Fruit fly (Drosophila melanogaster) whole organism, embryonic: ENCODE data around the gene CG18586.

Experiments
- Adf1 ChIP-seq: fragments of 200-800 bp; sonication (Bioruptor generic); IDR thresholded peaks from 2 replicates; pipeline ENCODE4 v1.3.6; 2022; ENCODE audit warnings: missing biosample characterization, missing genetic modification characterization
- Asciz ChIP-seq: fragments of 200-800 bp; sonication (Bioruptor generic); optimal IDR thresholded peaks from 2 replicates; lab custom pipeline; 2017; ENCODE audit warnings: missing biosample characterization, mild to moderate bottlenecking, missing genetic modification characterization, missing genetic modification reagents
- B-H1 ChIP-seq: fragments of 200-800 bp; sonication (Bioruptor generic); IDR thresholded peaks from 3 replicates; pipeline ENCODE4 v1.3.6; 2022; ENCODE audit warnings: missing biosample characterization, missing genetic modification characterization
- Blimp-1 ChIP-seq: fragments of 200-800 bp; sonication (Bioruptor generic); optimal IDR thresholded peaks from 3 replicates; lab custom pipeline; 2018; ENCODE audit warnings: missing biosample characterization, missing genetic modification characterization, mild to moderate bottlenecking, moderate library complexity, missing genetic modification reagents
- CG10267 ChIP-seq: fragments of 200-800 bp; sonication (Bioruptor generic); optimal IDR thresholded peaks from 2 replicates; lab custom pipeline; 2018; ENCODE audit warnings: missing biosample characterization, mild to moderate bottlenecking, missing genetic modification characterization, moderate library complexity
- CG12155 ChIP-seq: fragments of 200-800 bp; sonication (Bioruptor generic); optimal IDR thresholded peaks from 3 replicates; lab custom pipeline; 2016; ENCODE audit warnings: missing biosample characterization, missing genetic modification characterization
- CG13287 ChIP-seq: fragments of 200-800 bp; sonication (Bioruptor generic); IDR thresholded peaks from 2 replicates; pipeline ENCODE4 v1.3.6; 2022; ENCODE audit warnings: missing biosample characterization, missing genetic modification characterization; ENCODE audit not compliant: partially characterized antibody
- CG13894 ChIP-seq: fragments of 200-800 bp; sonication (Bioruptor generic); optimal IDR thresholded peaks from 3 replicates; lab custom pipeline; 2018; ENCODE audit warnings: missing biosample characterization, mild to moderate bottlenecking, missing genetic modification characterization, moderate library complexity
- CG14441 ChIP-seq: fragments of 200-800 bp; sonication (Bioruptor generic); IDR thresholded peaks from 2 replicates; pipeline ENCODE4 v1.3.6; 2022; ENCODE audit warnings: missing biosample characterization, missing genetic modification characterization
- CG14965 ChIP-seq: fragments of 200-800 bp; sonication (Bioruptor generic); optimal IDR thresholded peaks from 2 replicates; lab custom pipeline; 2016; ENCODE audit warnings: missing biosample characterization, missing genetic modification characterization, borderline replicate concordance
- CG15269 ChIP-seq: fragments of 200-800 bp; sonication (Bioruptor generic); optimal IDR thresholded peaks from 2 replicates; lab custom pipeline; 2018; ENCODE audit warnings: missing biosample characterization, mild to moderate bottlenecking, missing genetic modification characterization, moderate library complexity
- CG15514 ChIP-seq: fragments of 200-800 bp; sonication (Bioruptor generic); optimal IDR thresholded peaks from 3 replicates; lab custom pipeline; 2017; ENCODE audit warnings: missing biosample characterization, missing genetic modification characterization, mild to moderate bottlenecking, moderate library complexity, missing genetic modification reagents
- CG1792 ChIP-seq: fragments of 200-800 bp; sonication (Bioruptor generic); optimal IDR thresholded peaks from 2 replicates; lab custom pipeline; 2016; ENCODE audit warnings: missing biosample characterization, missing genetic modification characterization
- CG2116 ChIP-seq: fragments of 200-800 bp; sonication (Bioruptor generic); optimal IDR thresholded peaks from 3 replicates; lab custom pipeline; 2018; ENCODE audit warnings: missing biosample characterization, mild to moderate bottlenecking, missing genetic modification characterization
- CG2202 ChIP-seq: fragments of 200-800 bp; sonication (Bioruptor generic); optimal IDR thresholded peaks from 2 replicates; lab custom pipeline; 2018; ENCODE audit warnings: missing biosample characterization, mild to moderate bottlenecking, missing genetic modification characterization
- CG31224 ChIP-seq: fragments of 200-800 bp; sonication (Bioruptor generic); IDR thresholded peaks from 2 replicates; pipeline ENCODE4 v1.3.6; 2022; ENCODE audit warnings: missing biosample characterization, missing genetic modification characterization
- CG34376 ChIP-seq: fragments of 200-800 bp; sonication (Bioruptor generic); optimal IDR thresholded peaks from 2 replicates; lab custom pipeline; 2018; ENCODE audit warnings: missing biosample characterization, mild to moderate bottlenecking, missing genetic modification characterization
- CG3995 ChIP-seq: fragments of 200-800 bp; sonication (Bioruptor generic); optimal IDR thresholded peaks from 3 replicates; lab custom pipeline; 2016; ENCODE audit warnings: missing biosample characterization, missing genetic modification characterization
- CG4282 ChIP-seq: fragments of 200-800 bp; sonication (Bioruptor generic); optimal IDR thresholded peaks from 2 replicates; lab custom pipeline; 2016; ENCODE audit warnings: missing biosample characterization, missing genetic modification characterization
- CG6654 ChIP-seq: fragments of 200-800 bp; sonication (Bioruptor generic); optimal IDR thresholded peaks from 2 replicates; lab custom pipeline; 2017; ENCODE audit warnings: missing biosample characterization, mild to moderate bottlenecking, missing genetic modification characterization
- CG6689 ChIP-seq: fragments of 200-800 bp; sonication (Bioruptor generic); IDR thresholded peaks from 2 replicates; pipeline ENCODE4 v1.3.6; 2022; ENCODE audit warnings: missing biosample characterization, missing genetic modification characterization
- CG7372 ChIP-seq: fragments of 200-800 bp; sonication (Bioruptor generic); IDR thresholded peaks from 2 replicates; pipeline ENCODE4 v1.3.6; 2022; ENCODE audit warnings: missing biosample characterization, missing genetic modification characterization
- Dad ChIP-seq: fragments of 200-800 bp; sonication (Bioruptor generic); optimal IDR thresholded peaks from 3 replicates; lab custom pipeline; 2016; ENCODE audit warnings: missing biosample characterization, missing genetic modification characterization
- Dll ChIP-seq: fragments of 200-800 bp; sonication (Bioruptor generic); IDR thresholded peaks from 4 replicates; pipeline ENCODE4 v1.3.6; 2022; ENCODE audit warnings: missing biosample characterization, missing genetic modification characterization; ENCODE audit not compliant: partially characterized antibody
- E2f1 ChIP-seq: fragments of 200-800 bp; sonication (Bioruptor generic); IDR thresholded peaks from 2 replicates; pipeline ENCODE4 v1.3.6; 2022; ENCODE audit warnings: missing biosample characterization, missing genetic modification characterization
- HLH4C ChIP-seq: fragments of 200-800 bp; sonication (Bioruptor generic); IDR thresholded peaks from 3 replicates; pipeline ENCODE4 v1.3.6; 2022; ENCODE audit warnings: missing biosample characterization, missing genetic modification characterization; ENCODE audit not compliant: partially characterized antibody
- Hmr ChIP-seq: fragments of 200-800 bp; sonication (Bioruptor generic); optimal IDR thresholded peaks from 3 replicates; lab custom pipeline; 2017; ENCODE audit warnings: mild to moderate bottlenecking, missing biosample characterization, missing genetic modification reagents, missing genetic modification characterization
- Hr78 ChIP-seq, 2 experiments: fragments of 200-800 bp in 1 of 2; fragments of >200 bp in 1 of 2; sonication (Bioruptor generic) in 1 of 2; optimal IDR thresholded peaks; 2 replicates each; lab custom pipeline; 2017 to 2019; ENCODE audit warnings: missing biosample characterization in 2 of 2, missing genetic modification characterization in 2 of 2, mild to moderate bottlenecking in 1 of 2, moderate library complexity in 1 of 2
- NFAT ChIP-seq: fragments of 200-800 bp; sonication (Bioruptor generic); IDR thresholded peaks from 2 replicates; pipeline ENCODE4 v1.3.6; 2022; ENCODE audit warnings: missing biosample characterization, missing genetic modification characterization
- NK7.1 ChIP-seq: fragments of 200-800 bp; sonication (Bioruptor generic); optimal IDR thresholded peaks from 3 replicates; lab custom pipeline; 2016; ENCODE audit warnings: missing biosample characterization, missing genetic modification characterization
- NfI ChIP-seq: fragments of 200-800 bp; sonication (Bioruptor generic); optimal IDR thresholded peaks from 3 replicates; lab custom pipeline; 2018; ENCODE audit warnings: missing biosample characterization, mild to moderate bottlenecking, missing genetic modification characterization, moderate library complexity
- Oaz ChIP-seq: fragments of 200-800 bp; sonication (Bioruptor generic); IDR thresholded peaks from 2 replicates; pipeline ENCODE4 v1.3.6; 2022; ENCODE audit warnings: missing biosample characterization, missing genetic modification characterization
- Scr ChIP-seq: fragments of 200-800 bp; sonication (Bioruptor generic); IDR thresholded peaks from 2 replicates; pipeline ENCODE4 v1.3.6; 2022; ENCODE audit warnings: missing biosample characterization, missing genetic modification characterization; ENCODE audit not compliant: partially characterized antibody
- TFAM ChIP-seq: fragments of 200-800 bp; sonication (Bioruptor generic); optimal IDR thresholded peaks from 2 replicates; lab custom pipeline; 2017; ENCODE audit warnings: missing biosample characterization, missing genetic modification characterization, inconsistent platforms
- YL-1 ChIP-seq: fragments of 200-800 bp; sonication (Bioruptor generic); optimal IDR thresholded peaks from 3 replicates; lab custom pipeline; 2017; ENCODE audit warnings: missing biosample characterization, mild to moderate bottlenecking, missing genetic modification characterization
- bbx ChIP-seq: fragments of 200-800 bp; sonication (Bioruptor generic); IDR thresholded peaks from 2 replicates; pipeline ENCODE4 v1.3.6; 2022; ENCODE audit warnings: missing biosample characterization, missing genetic modification characterization; ENCODE audit not compliant: partially characterized antibody
- br ChIP-seq: fragments of >200 bp; optimal IDR thresholded peaks from 2 replicates; lab custom pipeline; 2017
- chm ChIP-seq: fragments of 200-800 bp; sonication (Bioruptor generic); IDR thresholded peaks from 2 replicates; pipeline ENCODE4 v1.3.6; 2022; ENCODE audit warnings: missing biosample characterization, missing genetic modification characterization
- dmrt99B ChIP-seq: fragments of 200-800 bp; sonication (Bioruptor generic); optimal IDR thresholded peaks from 2 replicates; lab custom pipeline; 2018; ENCODE audit warnings: missing biosample characterization, mild to moderate bottlenecking, missing genetic modification characterization, moderate library complexity
- esg ChIP-seq: fragments of 200-800 bp; sonication (Bioruptor generic); conservative IDR thresholded peaks from 2 replicates; pipeline ENCODE4 v1.3.6; 2022; ENCODE audit warnings: missing biosample characterization, missing genetic modification characterization
- eve ChIP-seq, 2 experiments: fragments of >200 bp; optimal IDR thresholded peaks; 2 replicates each; lab custom pipeline; 2017; ENCODE audit warnings: missing biosample characterization in 2 of 2, missing genetic modification characterization in 2 of 2
- gcm ChIP-seq: fragments of 200-800 bp; sonication (Bioruptor generic); optimal IDR thresholded peaks from 2 replicates; lab custom pipeline; 2019; ENCODE audit warnings: missing biosample characterization, mild to moderate bottlenecking, missing genetic modification characterization, moderate library complexity
- h ChIP-seq: fragments of >200 bp; optimal IDR thresholded peaks from 2 replicates; lab custom pipeline; 2017
- hth ChIP-seq: fragments of >200 bp; optimal IDR thresholded peaks from 2 replicates; lab custom pipeline; 2017; ENCODE audit warnings: inconsistent platforms
- ind ChIP-seq: fragments of 200-800 bp; sonication (Bioruptor generic); optimal IDR thresholded peaks from 3 replicates; lab custom pipeline; 2016; ENCODE audit warnings: missing biosample characterization, missing genetic modification characterization
- peb ChIP-seq: fragments of 200-800 bp; sonication (Bioruptor generic); IDR thresholded peaks from 2 replicates; pipeline ENCODE4 v1.3.6; 2022; ENCODE audit warnings: missing biosample characterization, missing genetic modification characterization
- phol ChIP-seq: fragments of 200-800 bp; sonication (Bioruptor generic); optimal IDR thresholded peaks from 3 replicates; lab custom pipeline; 2018; ENCODE audit warnings: missing biosample characterization, mild to moderate bottlenecking, missing genetic modification characterization, moderate library complexity
- pzg ChIP-seq: fragments of 200-800 bp; sonication (Bioruptor generic); optimal IDR thresholded peaks from 3 replicates; lab custom pipeline; 2018; ENCODE audit warnings: missing biosample characterization, mild to moderate bottlenecking, missing genetic modification characterization, moderate library complexity
- row ChIP-seq: fragments of 200-800 bp; sonication (Bioruptor generic); IDR thresholded peaks from 3 replicates; pipeline ENCODE4 v1.3.6; 2022; ENCODE audit warnings: missing biosample characterization, missing genetic modification characterization
- stwl ChIP-seq: fragments of 200-800 bp; sonication (Bioruptor generic); optimal IDR thresholded peaks from 3 replicates; lab custom pipeline; 2018; ENCODE audit warnings: missing biosample characterization, mild to moderate bottlenecking, missing genetic modification characterization, moderate library complexity
- unpg ChIP-seq: fragments of 200-800 bp; sonication (Bioruptor generic); optimal IDR thresholded peaks from 3 replicates; lab custom pipeline; 2018; ENCODE audit warnings: missing biosample characterization, mild to moderate bottlenecking, missing genetic modification characterization, moderate library complexity
- wor ChIP-seq: fragments of 200-800 bp; sonication (Bioruptor generic); IDR thresholded peaks from 2 replicates; pipeline ENCODE4 v1.3.6; 2022; ENCODE audit warnings: missing biosample characterization, missing genetic modification characterization

CG18586 gene

dm6 chr3L:5897228-5897688, 24.1 kb downstream of the CG18586 start, which contains the start of the genes PolE2 and CG5592 (continued):
- peak; percentile 52 for TF ChIP-seq stwl (tag; lab: Kevin White, UChicago)
- TF ChIP-seq CG7372 (GFP tag; lab: Robert Waterston, UW) = no peak
- peak; percentile 54; the same call in 1 of the 3 replicates for TF ChIP-seq HLH4C
- TF ChIP-seq NFAT (GFP tag; lab: Robert Waterston, UW) = no peak
- no peak for TF ChIP-seq CG31224 (GFP tag; lab: Robert Waterston, UW)
- TF ChIP-seq wor (GFP tag; lab: Robert Waterston, UW) = no peak
- TF ChIP-seq YL-1 (GFP tag; lab: Kevin White, UChicago) = no peak
- no peak for TF ChIP-seq CG13894 (tag; lab: Kevin White, UChicago)
- peak; percentile 40 for TF ChIP-seq Scr (GFP tag; lab: Robert Waterston, UW)
- no peak for TF ChIP-seq CG14965 (GFP tag; lab: Kevin White, UChicago)
- TF ChIP-seq gcm (GFP tag; lab: Kevin White, UChicago) = no peak
- TF ChIP-seq br (lab: Kevin White, UChicago) = no peak
- TF ChIP-seq h (lab: Kevin White, UChicago) = no peak
- no peak for TF ChIP-seq Blimp-1 (GFP tag; lab: Kevin White, UChicago)
- no peak for TF ChIP-seq ind
- TF ChIP-seq NK7.1 (GFP tag; lab: Kevin White, UChicago) = no peak
- TF ChIP-seq row (GFP tag; lab: Robert Waterston, UW) = no peak
- TF ChIP-seq CG2202 = no peak
- no peak for TF ChIP-seq Dad
- TF ChIP-seq CG6654 (GFP tag; lab: Kevin White, UChicago) = no peak
- no peak for TF ChIP-seq dmrt99B
- TF ChIP-seq CG34376 (GFP tag; lab: Kevin White, UChicago) = no peak
- no peak for TF ChIP-seq esg
- no peak for TF ChIP-seq unpg (GFP tag; lab: Kevin White, UChicago)
- no peak for TF ChIP-seq Asciz (GFP tag; lab: Kevin White, UChicago)
- TF ChIP-seq CG14441 = no peak
- TF ChIP-seq CG10267 (tag; lab: Kevin White, UChicago) = no peak
- peak; percentile 47; the same call in 1 of the 4 replicates for TF ChIP-seq Dll
- TF ChIP-seq TFAM (GFP tag; lab: Kevin White, UChicago) = no peak
- TF ChIP-seq Oaz = no peak
- TF ChIP-seq bbx (GFP tag; lab: Robert Waterston, UW) = peak; percentile 50
- TF ChIP-seq eve (GFP tag; optimal IDR thresholded peaks at IDR 0.05; lab: Kevin White, UChicago) = no peak
- TF ChIP-seq pzg = peak; percentile 79
- TF ChIP-seq peb = no peak
- no peak for TF ChIP-seq Hmr (GFP tag; lab: Kevin White, UChicago)
- peak; percentile 83 for TF ChIP-seq CG2116
- no peak for TF ChIP-seq CG12155
- TF ChIP-seq NfI (GFP tag; lab: Kevin White, UChicago) = no peak
- TF ChIP-seq CG13287 = peak; percentile 70
- no peak for TF ChIP-seq Adf1 (GFP tag; lab: Robert Waterston, UW)
- TF ChIP-seq CG3995 = no peak
- TF ChIP-seq E2f1 (GFP tag; lab: Robert Waterston, UW) = peak; percentile 83
- no peak for TF ChIP-seq chm (GFP tag; lab: Robert Waterston, UW)
- no peak for TF ChIP-seq hth (lab: Kevin White, UChicago)
- no peak for TF ChIP-seq Hr78 (GFP tag; optimal IDR thresholded peaks at IDR 0.05; lab: Kevin White, UChicago)
- no peak for TF ChIP-seq CG4282 (GFP tag; lab: Kevin White, UChicago)
- TF ChIP-seq CG15514 = peak; percentile 22
- TF ChIP-seq CG6689 (GFP tag; lab: Robert Waterston, UW) = no peak
- no peak for TF ChIP-seq CG15269 (tag; lab: Kevin White, UChicago)
- no peak for TF ChIP-seq B-H1 (GFP tag; lab: Robert Waterston, UW)
- no peak for TF ChIP-seq CG1792 (GFP tag; lab: Kevin White, UChicago)
- peak; percentile 20 for TF ChIP-seq phol (tag; lab: Kevin White, UChicago)
